Fruit fly (Drosophila melanogaster): Measurements from ENCODE around the gene Serinc.

Gene Serinc

dm6 chr3L:16385880-16386584 is 26.5 kb upstream of the Serinc start, which contains the start of the genes Agpat3 and RAF2 (continued):
- TF ChIP-seq CrebB (tag; optimal IDR thresholded peaks at IDR 0.05) (no peak), aop (GFP tag; IDR thresholded peaks at IDR 0.05) (no peak), CG11504 (tag; optimal IDR thresholded peaks at IDR 0.05) (peak; percentile 65), z (GFP tag; IDR thresholded peaks at IDR 0.05) (no peak), vfl (GFP tag; optimal IDR thresholded peaks at IDR 0.05) (no peak), pita (GFP tag; optimal IDR thresholded peaks at IDR 0.05) (peak; percentile 36), Fer2 (tag; optimal IDR thresholded peaks at IDR 0.05) (no peak), CG9727 (GFP tag; optimal IDR thresholded peaks at IDR 0.05) (peak; percentile 41), gcm2 (GFP tag; optimal IDR thresholded peaks at IDR 0.05) (no peak), CG42726 (GFP tag; IDR thresholded peaks at IDR 0.05; ENCODE audit: partially characterized antibody) (no peak), nerfin-2 (GFP tag; IDR thresholded peaks at IDR 0.05; ENCODE audit: partially characterized antibody) (no peak), sna (GFP tag; IDR thresholded peaks at IDR 0.05; ENCODE audit: partially characterized antibody) (no peak), jigr1 (GFP tag; IDR thresholded peaks at IDR 0.05) (no peak), unpg (GFP tag; optimal IDR thresholded peaks at IDR 0.05) (no peak), vvl (GFP tag; IDR thresholded peaks at IDR 0.05) (peak; percentile 61), CG9797 (GFP tag; optimal IDR thresholded peaks at IDR 0.05) (peak; percentile 72), CG9609 (GFP tag; optimal IDR thresholded peaks at IDR 0.05) (no peak), ara (GFP tag; IDR thresholded peaks at IDR 0.05) (no peak), sr (GFP tag; IDR thresholded peaks at IDR 0.05) (no peak), Doc3 (GFP tag; IDR thresholded peaks at IDR 0.05; ENCODE audit: partially characterized antibody) (no peak), Abd-B (GFP tag; optimal IDR thresholded peaks at IDR 0.05) (peak; percentile 81), Hr39 (optimal IDR thresholded peaks at IDR 0.05) (no peak), CG4820 (GFP tag; optimal IDR thresholded peaks at IDR 0.05) (peak; percentile 22), run (tag; optimal IDR thresholded peaks at IDR 0.05) (no peak), org-1 (GFP tag; optimal IDR thresholded peaks at IDR 0.05) (no peak), cato (GFP tag; optimal IDR thresholded peaks at IDR 0.05; ENCODE audit: borderline replicate concordance) (no peak), Oli (tag; optimal IDR thresholded peaks at IDR 0.05) (peak; percentile 33), toy (GFP tag; IDR thresholded peaks at IDR 0.05) (no peak), rib (GFP tag; IDR thresholded peaks at IDR 0.05) (no peak), CG32772 (GFP tag; IDR thresholded peaks at IDR 0.05) (peak; percentile 65), Sry-δ (GFP tag; optimal IDR thresholded peaks at IDR 0.05) (peak; percentile 12), ap (GFP tag; IDR thresholded peaks at IDR 0.05) (no peak), fru (optimal IDR thresholded peaks at IDR 0.05) (no peak), gsb-n (tag; optimal IDR thresholded peaks at IDR 0.05) (peak; percentile 10), phol (tag; optimal IDR thresholded peaks at IDR 0.05) (peak; percentile 60), oc (tag; optimal IDR thresholded peaks at IDR 0.05) (no peak), CG14441 (GFP tag; IDR thresholded peaks at IDR 0.05) (peak; percentile 62; the same call in 1 of the 2 replicates), bab2 (GFP tag; optimal IDR thresholded peaks at IDR 0.05) (peak; percentile 40), gem (tag; optimal IDR thresholded peaks at IDR 0.05) (peak; percentile 73), Dek (tag; optimal IDR thresholded peaks at IDR 0.05) (peak; percentile 46), Xbp1 (GFP tag; optimal IDR thresholded peaks at IDR 0.05) (peak; percentile 53), CG14667 (GFP tag; IDR thresholded peaks at IDR 0.05) (no peak), Chrac-16 (GFP tag; optimal IDR thresholded peaks at IDR 0.05) (peak; percentile 66), CG6654 (GFP tag; optimal IDR thresholded peaks at IDR 0.05) (no peak), lab (GFP tag; optimal IDR thresholded peaks at IDR 0.05) (no peak), ranshi (GFP tag; IDR thresholded peaks at IDR 0.05) (no peak; the same call in 1 of the 2 replicates), Atf6 (GFP tag; IDR thresholded peaks at IDR 0.05) (no peak), CG31441 (GFP tag; IDR thresholded peaks at IDR 0.05) (peak; percentile 53), fu2 (GFP tag; optimal IDR thresholded peaks at IDR 0.05) (no peak), row (GFP tag; IDR thresholded peaks at IDR 0.05) (peak; percentile 80), CG3407 (GFP tag; optimal IDR thresholded peaks at IDR 0.05) (no peak)

Measured in whole organism, embryonic.